Fruit fly (Drosophila melanogaster) whole organism, embryonic: Measurements from ENCODE around the gene ND-39.

Experiments
- ATbp ChIP-seq: fragments of 200-800 bp; sonication (Bioruptor generic); optimal IDR thresholded peaks from 2 replicates; lab custom pipeline; 2017; ENCODE audit warnings: missing biosample characterization, mild to moderate bottlenecking, missing genetic modification characterization, missing genetic modification reagents
- CG10267 ChIP-seq: fragments of 200-800 bp; sonication (Bioruptor generic); optimal IDR thresholded peaks from 2 replicates; lab custom pipeline; 2018; ENCODE audit warnings: missing biosample characterization, mild to moderate bottlenecking, missing genetic modification characterization, moderate library complexity
- CG10321 ChIP-seq: fragments of 200-800 bp; sonication (Bioruptor generic); IDR thresholded peaks from 2 replicates; pipeline ENCODE4 v1.3.6; 2022; ENCODE audit warnings: missing biosample characterization, missing genetic modification characterization
- CG10959 ChIP-seq: fragments of 200-800 bp; sonication (Bioruptor generic); IDR thresholded peaks from 2 replicates; pipeline ENCODE4 v1.3.6; 2022; ENCODE audit warnings: missing biosample characterization, missing genetic modification characterization
- CG10979 ChIP-seq: fragments of 200-800 bp; sonication (Bioruptor generic); optimal IDR thresholded peaks from 2 replicates; lab custom pipeline; 2018; ENCODE audit warnings: missing biosample characterization, mild to moderate bottlenecking, missing genetic modification characterization, moderate library complexity
- CG11560 ChIP-seq: fragments of 200-800 bp; sonication (Bioruptor generic); IDR thresholded peaks from 3 replicates; pipeline ENCODE4 v1.3.6; 2022; ENCODE audit warnings: missing biosample characterization, missing genetic modification characterization
- CG12071 ChIP-seq: fragments of 200-800 bp; sonication (Bioruptor generic); optimal IDR thresholded peaks from 3 replicates; lab custom pipeline; 2018; ENCODE audit warnings: missing biosample characterization, mild to moderate bottlenecking, missing genetic modification characterization
- CG12299 ChIP-seq: fragments of 200-800 bp; sonication (Bioruptor generic); optimal IDR thresholded peaks from 2 replicates; lab custom pipeline; 2018; ENCODE audit warnings: missing biosample characterization, mild to moderate bottlenecking, missing genetic modification characterization
- CG12391 ChIP-seq: fragments of 200-800 bp; sonication (Bioruptor generic); optimal IDR thresholded peaks from 3 replicates; lab custom pipeline; 2018; ENCODE audit warnings: missing biosample characterization, mild to moderate bottlenecking, missing genetic modification characterization, moderate library complexity
- CG14860 ChIP-seq: fragments of 200-800 bp; sonication (Bioruptor generic); IDR thresholded peaks from 3 replicates; pipeline ENCODE4 v1.3.6; 2022; ENCODE audit warnings: missing biosample characterization, missing genetic modification characterization; ENCODE audit not compliant: partially characterized antibody
- CG15011 ChIP-seq: fragments of 200-800 bp; sonication (Bioruptor generic); optimal IDR thresholded peaks from 3 replicates; lab custom pipeline; 2018; ENCODE audit warnings: missing biosample characterization, mild to moderate bottlenecking, missing genetic modification characterization
- CG1603 ChIP-seq: fragments of 200-800 bp; sonication (Bioruptor generic); optimal IDR thresholded peaks from 2 replicates; lab custom pipeline; 2019; ENCODE audit warnings: missing biosample characterization, mild to moderate bottlenecking, missing genetic modification characterization, moderate library complexity
- CG3726 ChIP-seq: fragments of 200-800 bp; sonication (Bioruptor generic); IDR thresholded peaks from 3 replicates; pipeline ENCODE4, ENCODE4 v1.3.6; 2022; ENCODE audit warnings: missing biosample characterization, missing genetic modification characterization
- CG4424 ChIP-seq: fragments of 200-800 bp; sonication (Bioruptor generic); optimal IDR thresholded peaks from 3 replicates; lab custom pipeline; 2016; ENCODE audit warnings: missing biosample characterization, missing genetic modification characterization
- CG5180 ChIP-seq: fragments of 200-800 bp; sonication (Bioruptor generic); optimal IDR thresholded peaks from 3 replicates; lab custom pipeline; 2017; ENCODE audit warnings: missing biosample characterization, missing genetic modification characterization, mild to moderate bottlenecking, moderate library complexity, missing genetic modification reagents
- CG9215 ChIP-seq: fragments of 200-800 bp; sonication (Bioruptor generic); IDR thresholded peaks from 2 replicates; pipeline ENCODE4 v1.3.6; 2022; ENCODE audit warnings: missing biosample characterization, missing genetic modification characterization
- CG9727 ChIP-seq: fragments of 200-800 bp; sonication (Bioruptor generic); optimal IDR thresholded peaks from 3 replicates; lab custom pipeline; 2017; ENCODE audit warnings: missing biosample characterization, mild to moderate bottlenecking, missing genetic modification characterization
- CHES-1-like ChIP-seq: fragments of 200-800 bp; sonication (Bioruptor generic); optimal IDR thresholded peaks from 2 replicates; lab custom pipeline; 2016; ENCODE audit warnings: missing biosample characterization, missing genetic modification characterization
- CoRest ChIP-seq: fragments of 200-800 bp; sonication (Bioruptor generic); optimal IDR thresholded peaks from 3 replicates; lab custom pipeline; 2018; ENCODE audit warnings: missing biosample characterization, mild to moderate bottlenecking, missing genetic modification characterization, moderate library complexity
- CrebB ChIP-seq: fragments of 200-800 bp; sonication (Bioruptor generic); optimal IDR thresholded peaks from 3 replicates; lab custom pipeline; 2018; ENCODE audit warnings: missing biosample characterization, mild to moderate bottlenecking, missing genetic modification characterization
- Dbx ChIP-seq: fragments of 200-800 bp; sonication (Bioruptor generic); IDR thresholded peaks from 3 replicates; pipeline ENCODE4 v1.3.6; 2022; ENCODE audit warnings: missing biosample characterization, missing genetic modification characterization
- H2.0 ChIP-seq: fragments of 200-800 bp; sonication (Bioruptor generic); IDR thresholded peaks from 2 replicates; pipeline ENCODE4 v1.3.6; 2022; ENCODE audit warnings: missing biosample characterization, missing genetic modification characterization
- Hey ChIP-seq: fragments of 200-800 bp; sonication (Bioruptor generic); optimal IDR thresholded peaks from 3 replicates; lab custom pipeline; 2018; ENCODE audit warnings: missing biosample characterization, mild to moderate bottlenecking, missing genetic modification characterization
- Hr39 ChIP-seq: fragments of >200 bp; optimal IDR thresholded peaks from 2 replicates; lab custom pipeline; 2017
- Med ChIP-seq: fragments of 200-800 bp; sonication (Bioruptor generic); peaks from one replicate; lab custom pipeline; 2016; ENCODE audit warnings: missing biosample characterization, missing genetic modification characterization, mild to moderate bottlenecking, inconsistent platforms, moderate library complexity
- Six4 ChIP-seq: fragments of 200-800 bp; sonication (Bioruptor generic); optimal IDR thresholded peaks from 2 replicates; lab custom pipeline; 2016; ENCODE audit warnings: missing biosample characterization, missing genetic modification characterization
- Sox102F ChIP-seq: fragments of 200-800 bp; sonication (Bioruptor generic); optimal IDR thresholded peaks from 2 replicates; lab custom pipeline; 2018; ENCODE audit warnings: missing biosample characterization, mild to moderate bottlenecking, missing genetic modification characterization, moderate library complexity
- Xrp1 ChIP-seq: fragments of 200-800 bp; sonication (Bioruptor generic); IDR thresholded peaks from 2 replicates; pipeline ENCODE4 v1.3.6; 2022; ENCODE audit warnings: missing biosample characterization, missing genetic modification characterization
- bowl ChIP-seq: fragments of 200-800 bp; sonication (Bioruptor generic); IDR thresholded peaks from 2 replicates; pipeline ENCODE4 v1.3.6; 2022; ENCODE audit warnings: missing biosample characterization, missing genetic modification characterization
- cad ChIP-seq: fragments of >200 bp; optimal IDR thresholded peaks from 2 replicates; lab custom pipeline; 2017; ENCODE audit warnings: missing biosample characterization, missing genetic modification characterization
- cato ChIP-seq: fragments of 200-800 bp; sonication (Bioruptor generic); optimal IDR thresholded peaks from 2 replicates; lab custom pipeline; 2016; ENCODE audit warnings: missing biosample characterization, missing genetic modification characterization, borderline replicate concordance
- fd96Cb ChIP-seq: fragments of 200-800 bp; sonication (Bioruptor generic); optimal IDR thresholded peaks from 2 replicates; lab custom pipeline; 2018; ENCODE audit warnings: missing biosample characterization, mild to moderate bottlenecking, missing genetic modification characterization, moderate library complexity
- gce ChIP-seq: fragments of 200-800 bp; sonication (Bioruptor generic); IDR thresholded peaks from 3 replicates; pipeline ENCODE4 v1.3.6; 2022; ENCODE audit warnings: missing biosample characterization, missing genetic modification characterization
- grau ChIP-seq: fragments of 200-800 bp; optimal IDR thresholded peaks from 3 replicates; lab custom pipeline; 2019; ENCODE audit warnings: missing biosample characterization, mild to moderate bottlenecking, missing genetic modification characterization, moderate library complexity
- grn ChIP-seq: fragments of 200-800 bp; sonication (Bioruptor generic); optimal IDR thresholded peaks from 3 replicates; lab custom pipeline; 2017; ENCODE audit warnings: missing biosample characterization, missing genetic modification characterization
- ham ChIP-seq: fragments of 200-800 bp; sonication (Bioruptor generic); IDR thresholded peaks from 2 replicates; pipeline ENCODE4 v1.3.6; 2022; ENCODE audit warnings: missing biosample characterization, missing genetic modification characterization
- jumu ChIP-seq: fragments of 200-800 bp; sonication (Bioruptor generic); optimal IDR thresholded peaks from 3 replicates; lab custom pipeline; 2016; ENCODE audit warnings: missing biosample characterization, missing genetic modification characterization
- ken ChIP-seq: fragments of 200-800 bp; sonication (Bioruptor generic); IDR thresholded peaks from 3 replicates; pipeline ENCODE4 v1.3.6; 2022; ENCODE audit warnings: missing biosample characterization, missing genetic modification characterization
- lov ChIP-seq, 2 experiments: fragments of 200-800 bp in 1 of 2; fragments of >200 bp in 1 of 2; sonication (Bioruptor generic) in 1 of 2; IDR thresholded peaks in 1 of 2; optimal IDR thresholded peaks in 1 of 2; 2 replicates in 1 of 2; 3 replicates in 1 of 2; pipeline versions ENCODE4 v1.3.6 to Lab custom; 2017 to 2022; ENCODE audit warnings: missing biosample characterization in 1 of 2, missing genetic modification characterization in 1 of 2
- mam ChIP-seq: fragments of 200-800 bp; sonication (Bioruptor generic); optimal IDR thresholded peaks from 3 replicates; lab custom pipeline; 2016; ENCODE audit warnings: missing biosample characterization, missing genetic modification characterization
- pfk ChIP-seq: fragments of 200-800 bp; sonication (Bioruptor generic); optimal IDR thresholded peaks from 2 replicates; lab custom pipeline; 2018; ENCODE audit warnings: missing biosample characterization, mild to moderate bottlenecking, missing genetic modification characterization, moderate library complexity
- pnt ChIP-seq: fragments of 200-800 bp; sonication (Bioruptor generic); optimal IDR thresholded peaks from 3 replicates; lab custom pipeline; 2016; ENCODE audit warnings: missing biosample characterization, missing genetic modification characterization
- prd ChIP-seq, 3 experiments: fragments of >200 bp in 2 of 3; fragments of 200-800 bp in 1 of 3; sonication (Bioruptor generic) in 1 of 3; optimal IDR thresholded peaks in 2 of 3; IDR thresholded peaks in 1 of 3; 2 replicates in 2 of 3; 3 replicates in 1 of 3; pipeline versions ENCODE4 v1.3.6 to Lab custom; 2017 to 2022; ENCODE audit warnings: missing biosample characterization in 1 of 3, missing genetic modification characterization in 1 of 3
- sima ChIP-seq: fragments of 200-800 bp; sonication (Bioruptor generic); optimal IDR thresholded peaks from 2 replicates; lab custom pipeline; 2016; ENCODE audit warnings: missing biosample characterization, missing genetic modification characterization
- sisA ChIP-seq: fragments of 200-800 bp; sonication (Bioruptor generic); IDR thresholded peaks from 2 replicates; pipeline ENCODE4 v1.3.6; 2022; ENCODE audit warnings: missing biosample characterization, missing genetic modification characterization
- stc ChIP-seq: fragments of 200-800 bp; sonication (Bioruptor generic); IDR thresholded peaks from 2 replicates; pipeline ENCODE4 v1.3.6; 2022; ENCODE audit warnings: missing biosample characterization, missing genetic modification characterization
- stwl ChIP-seq: fragments of 200-800 bp; sonication (Bioruptor generic); optimal IDR thresholded peaks from 3 replicates; lab custom pipeline; 2018; ENCODE audit warnings: missing biosample characterization, mild to moderate bottlenecking, missing genetic modification characterization, moderate library complexity

Gene ND-39

dm6 chr3L:20444815-20445519 lies 46.9 kb upstream of the ND-39 start (continued):
- peak; percentile 85 for TF ChIP-seq CG10979 (tag; lab: Kevin White, UChicago)
- TF ChIP-seq mam: peak; percentile 44
- peak; percentile 77 for TF ChIP-seq CG12071
- TF ChIP-seq Six4 (GFP tag; lab: Kevin White, UChicago): peak; percentile 80
- TF ChIP-seq Dbx (GFP tag; lab: Robert Waterston, UW): peak; percentile 87
- peak; percentile 72 for TF ChIP-seq CG15011 (GFP tag; lab: Kevin White, UChicago)
- TF ChIP-seq Hey: no peak
- peak; percentile 23 for TF ChIP-seq grn (GFP tag; lab: Kevin White, UChicago)
- TF ChIP-seq H2.0 (GFP tag; lab: Robert Waterston, UW): peak; percentile 91
- 0 out of 3 replicates have a peak, but pooled peaks have one; percentile 48 for TF ChIP-seq CG11560 (tag; lab: Robert Waterston, UW)
- no peak for TF ChIP-seq CHES-1-like
- TF ChIP-seq ham (GFP tag; lab: Robert Waterston, UW): 0 out of 2 replicates have a peak, but pooled peaks have one; percentile 50
- TF ChIP-seq CG10321 (GFP tag; lab: Robert Waterston, UW): peak; percentile 24; the same call in 1 of the 2 replicates
- TF ChIP-seq Hr39 (lab: Kevin White, UChicago): no peak

- no peak for TF ChIP-seq pfk (GFP tag; lab: Kevin White, UChicago)
- 0 out of 3 replicates have a peak, but pooled peaks have one; percentile 13 for TF ChIP-seq ken (GFP tag; lab: Robert Waterston, UW)
- no peak for TF ChIP-seq stwl (tag; lab: Kevin White, UChicago)
- TF ChIP-seq gce (GFP tag; lab: Robert Waterston, UW): no peak
- no peak for TF ChIP-seq CrebB (tag; lab: Kevin White, UChicago)
- peak; percentile 34 for TF ChIP-seq Med
- TF ChIP-seq pnt (GFP tag; lab: Kevin White, UChicago): no peak
- no peak for TF ChIP-seq bowl
Measured at dm6 chr3L:20446030-20446429, 45.9 kb upstream of the ND-39 start.

- TF ChIP-seq CG3726 (GFP tag; lab: Robert Waterston, UW) (0 out of 3 replicates have a peak, but pooled peaks have one; percentile 36), CG12391 (tag; lab: Kevin White, UChicago) (peak; percentile 18), sisA (GFP tag; lab: Robert Waterston, UW) (peak; percentile 45), fd96Cb (peak; percentile 36), jumu (GFP tag; lab: Kevin White, UChicago) (no peak), CG5180 (GFP tag; lab: Kevin White, UChicago) (peak; percentile 79), ATbp (GFP tag; lab: Kevin White, UChicago) (peak; percentile 4), cad (GFP tag; lab: Kevin White, UChicago) (no peak), prd (optimal IDR thresholded peaks at IDR 0.05; lab: Kevin White, UChicago) (no peak), prd (GFP tag; IDR thresholded peaks at IDR 0.05; lab: Robert Waterston, UW) (peak; percentile 34; the same call in 1 of the 3 replicates), CG10267 (tag; lab: Kevin White, UChicago) (peak; percentile 10), CG9215 (GFP tag; lab: Robert Waterston, UW) (no peak), sima (GFP tag; lab: Kevin White, UChicago) (no peak), CG4424 (GFP tag; lab: Kevin White, UChicago) (peak; percentile 25), Xrp1 (peak; percentile 48), Sox102F (GFP tag; lab: Kevin White, UChicago) (peak; percentile 39), CoRest (tag; lab: Kevin White, UChicago) (peak; percentile 26), CG1603 (tag; lab: Kevin White, UChicago) (peak; percentile 61), CG10959 (GFP tag; lab: Robert Waterston, UW) (peak; percentile 43; the same call in 1 of the 2 replicates), stc (GFP tag; lab: Robert Waterston, UW) (no peak), CG14860 (no peak), grau (tag; lab: Kevin White, UChicago) (peak; percentile 87), lov (optimal IDR thresholded peaks at IDR 0.05; lab: Kevin White, UChicago) (no peak), lov (GFP tag; IDR thresholded peaks at IDR 0.05; lab: Robert Waterston, UW) (0 out of 3 replicates have a peak, but pooled peaks have one; percentile 8), cato (GFP tag; lab: Kevin White, UChicago) (no peak), CG12299 (tag; lab: Kevin White, UChicago) (no peak), CG9727 (GFP tag; lab: Kevin White, UChicago) (peak; percentile 37)
Measured at dm6 chr3L:20447337-20447736, 44.5 kb upstream of the ND-39 start.
